Worm (Caenorhabditis elegans): Measurements from ENCODE around the gene Y53G8AR.8.

DNA sequence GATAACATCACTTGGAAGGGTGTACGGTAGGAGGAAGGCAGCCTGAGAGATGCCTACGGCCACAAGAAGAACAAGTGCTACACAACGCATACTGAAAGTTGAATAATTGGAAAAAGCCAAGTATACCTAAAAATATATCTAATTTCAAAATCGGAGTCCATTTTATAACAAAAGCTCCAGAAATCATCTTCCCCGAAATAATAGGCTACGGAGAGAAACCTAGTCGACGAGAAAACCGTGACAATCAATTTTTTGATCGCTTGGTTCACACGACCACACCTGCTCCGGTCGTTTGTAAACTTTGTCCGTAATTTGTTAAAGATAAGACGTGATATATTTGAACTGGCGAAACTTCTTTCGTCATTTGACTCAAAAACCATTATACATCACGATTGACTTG is 35.8 kb downstream of the Y53G8AR.8 start, which contains the start of gene nspg-7.2:
- no peak for TF ChIP-seq scrt-1 (GFP tag; IDR thresholded peaks at IDR 0.05)
- TF ChIP-seq ets-7 (tag; optimal IDR thresholded peaks at IDR 0.05), result no peak
- TF ChIP-seq B0310.2 (tag; optimal IDR thresholded peaks at IDR 0.05), result no peak
- no peak for TF ChIP-seq ama-1 (optimal IDR thresholded peaks at IDR 0.05)
- no peak for TF ChIP-seq ceh-36 (tag; optimal IDR thresholded peaks at IDR 0.05)
- TF ChIP-seq F13C5.2 (tag; optimal IDR thresholded peaks at IDR 0.05), result no peak
- TF ChIP-seq ceh-13 (GFP tag; optimal IDR thresholded peaks at IDR 0.05), result no peak
- no peak for TF ChIP-seq aly-1 (tag; optimal IDR thresholded peaks at IDR 0.05)
- no peak for TF ChIP-seq flt-1 (GFP tag; IDR thresholded peaks at IDR 0.05)

Data from whole organism, early embryonic.